Worm (Caenorhabditis elegans): ENCODE data around the gene sru-40.

DNA sequence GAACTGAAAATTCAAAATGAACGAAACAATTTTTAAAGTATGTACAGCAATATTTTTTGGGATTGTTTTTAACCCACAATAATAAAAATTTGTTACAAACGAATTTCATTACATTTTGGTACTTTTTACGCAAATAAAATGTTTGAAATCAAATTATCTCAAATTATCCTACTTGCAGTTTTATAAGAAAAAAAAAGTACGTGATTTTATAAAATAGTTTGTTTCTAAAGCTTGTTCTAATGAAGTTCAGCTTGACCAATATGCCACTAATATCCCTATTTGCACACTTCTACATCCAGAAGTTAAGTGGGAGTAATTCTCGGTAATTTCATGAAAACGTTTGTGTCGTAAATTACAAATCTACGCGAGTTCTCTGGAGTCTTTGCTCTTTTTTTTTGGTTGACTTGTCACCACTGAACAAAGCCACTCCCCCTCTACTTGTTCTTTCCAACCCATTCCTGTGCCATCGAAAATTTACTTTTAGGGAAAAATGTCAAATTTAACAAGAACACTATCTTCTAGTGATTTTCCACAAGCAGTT is 9.6 kb upstream of the sru-40 start, which contains the start of gene sru-8:
- no peak for TF ChIP-seq T23F11.4 (GFP tag; optimal IDR thresholded peaks at IDR 0.05)
- TF ChIP-seq C08G9.2 (tag; optimal IDR thresholded peaks at IDR 0.05): no peak
- no peak for TF ChIP-seq ceh-22 (tag; optimal IDR thresholded peaks at IDR 0.05)
- no peak for TF ChIP-seq tbx-7 (tag; optimal IDR thresholded peaks at IDR 0.05)
- TF ChIP-seq rnt-1 (tag; optimal IDR thresholded peaks at IDR 0.05): no peak
- no peak for TF ChIP-seq nhr-232 (tag; optimal IDR thresholded peaks at IDR 0.05)
- no peak for TF ChIP-seq lin-11 (tag; optimal IDR thresholded peaks at IDR 0.05)
- TF ChIP-seq fkh-6 (tag; optimal IDR thresholded peaks at IDR 0.05): no peak
- TF ChIP-seq nfya-1 (tag; optimal IDR thresholded peaks at IDR 0.05): no peak
